Fruit fly (Drosophila melanogaster) whole organism, pupa: Measurements from ENCODE around the gene Svip.

Experiments
- CG10348 ChIP-seq: fragments of 200-800 bp; sonication (Bioruptor generic); IDR thresholded peaks from 2 replicates; pipeline ENCODE4 v1.3.6; 2022; ENCODE audit warnings: missing biosample characterization, missing genetic modification characterization
- CG17806 ChIP-seq: fragments of 200-800 bp; sonication (Bioruptor generic); optimal IDR thresholded peaks from 2 replicates; lab custom pipeline; 2018; ENCODE audit warnings: missing biosample characterization, mild to moderate bottlenecking, missing genetic modification characterization, moderate library complexity
- CG8301 ChIP-seq: fragments of 200-800 bp; sonication (Bioruptor generic); optimal IDR thresholded peaks from 2 replicates; lab custom pipeline; 2018; ENCODE audit warnings: missing biosample characterization, mild to moderate bottlenecking, missing genetic modification characterization
- EcR ChIP-seq: fragments of 200-800 bp; sonication (Bioruptor generic); optimal IDR thresholded peaks from 3 replicates; lab custom pipeline; 2019; ENCODE audit warnings: missing biosample characterization, missing genetic modification characterization, mild to moderate bottlenecking, moderate library complexity, missing genetic modification reagents
- Pif1B ChIP-seq: fragments of 200-800 bp; sonication (Bioruptor generic); optimal IDR thresholded peaks from 3 replicates; lab custom pipeline; 2016; ENCODE audit warnings: missing biosample characterization, missing genetic modification characterization
- Snoo ChIP-seq: fragments of 200-800 bp; sonication (Bioruptor generic); optimal IDR thresholded peaks from 3 replicates; lab custom pipeline; 2017; ENCODE audit warnings: missing biosample characterization, mild to moderate bottlenecking, missing genetic modification characterization, inconsistent platforms
- rn ChIP-seq: fragments of 200-800 bp; sonication (Bioruptor generic); IDR thresholded peaks from 2 replicates; pipeline ENCODE4 v1.3.6; 2022; ENCODE audit warnings: missing biosample characterization, missing genetic modification characterization

DNA sequence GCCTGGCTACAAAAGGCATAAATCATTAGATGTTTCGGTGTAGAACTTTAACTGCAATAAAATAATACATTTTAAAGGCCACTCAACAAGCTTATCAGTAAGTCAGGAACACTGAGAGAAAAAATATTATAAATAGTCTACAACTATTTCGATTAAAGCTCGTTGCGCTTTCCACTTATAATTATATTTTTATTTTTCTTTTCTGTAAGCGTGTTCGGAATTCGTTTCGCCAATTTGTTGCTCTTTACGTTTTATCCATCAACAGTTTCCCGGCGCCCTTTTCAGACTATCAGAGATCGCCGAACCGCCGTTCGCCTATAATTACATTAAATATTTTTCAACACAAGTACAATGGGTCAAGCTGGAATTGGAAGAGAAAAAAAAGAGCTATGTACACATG is 19.8 kb upstream of the Svip start:
- no peak for TF ChIP-seq Snoo (tag; lab: Kevin White, UChicago)
- TF ChIP-seq CG17806 (tag; lab: Kevin White, UChicago), result no peak
- no peak for TF ChIP-seq EcR
- no peak for TF ChIP-seq Pif1B
- TF ChIP-seq CG8301 (tag; lab: Kevin White, UChicago), result no peak
- no peak for TF ChIP-seq CG10348 (GFP tag; lab: Robert Waterston, UW)
- TF ChIP-seq rn (GFP tag; lab: Robert Waterston, UW), result no peak
